Worm (Caenorhabditis elegans): Measurements from ENCODE around the gene apc-2.

The apc-2 gene

ce11 chrIII:8129195-8129594 lies 48.8 kb downstream of the apc-2 start (continued):
- no peak for TF ChIP-seq Y95B8A.8 (GFP tag; IDR thresholded peaks at IDR 0.05)
- TF ChIP-seq madf-6 (GFP tag; IDR thresholded peaks at IDR 0.05), result peak; percentile 73
- no peak for TF ChIP-seq chd-7 (tag; optimal IDR thresholded peaks at IDR 0.05)
- TF ChIP-seq ztf-3 (GFP tag; optimal IDR thresholded peaks at IDR 0.05), result no peak
- TF ChIP-seq ceh-100 (GFP tag; IDR thresholded peaks at IDR 0.05), result peak; percentile 20; the same call in 1 of the 2 replicates
- no peak for TF ChIP-seq nhr-80 (tag; optimal IDR thresholded peaks at IDR 0.05)
- no peak for TF ChIP-seq sdz-38 (tag; optimal IDR thresholded peaks at IDR 0.05)
- no peak for TF ChIP-seq zim-3 (tag; optimal IDR thresholded peaks at IDR 0.05)
- 0 out of 2 replicates have a peak, but pooled peaks have one; percentile 12 for TF ChIP-seq nfya-2 (GFP tag; IDR thresholded peaks at IDR 0.05)
- TF ChIP-seq Y53F4B.3 (GFP tag; IDR thresholded peaks at IDR 0.05), result no peak
- peak; percentile 37 for TF ChIP-seq lin-54 (GFP tag; optimal IDR thresholded peaks at IDR 0.05)
- TF ChIP-seq ceh-40 (GFP tag; IDR thresholded peaks at IDR 0.05), result no peak
- peak; percentile 62; the same call in 1 of the 2 replicates for TF ChIP-seq attf-6 (GFP tag; IDR thresholded peaks at IDR 0.05)
- peak; percentile 64; the same call in 1 of the 2 replicates for TF ChIP-seq B0336.3 (GFP tag; IDR thresholded peaks at IDR 0.05)
- no peak for TF ChIP-seq pbrm-1 (GFP tag; IDR thresholded peaks at IDR 0.05)
- TF ChIP-seq mcd-1 (GFP tag; IDR thresholded peaks at IDR 0.05), result 0 out of 2 replicates have a peak, but pooled peaks have one; percentile 9
- TF ChIP-seq F52B5.7 (tag; optimal IDR thresholded peaks at IDR 0.05), result no peak
- 0 out of 2 replicates have a peak, but pooled peaks have one; percentile 54 for TF ChIP-seq Y56A3A.18 (GFP tag; IDR thresholded peaks at IDR 0.05)
- no peak for TF ChIP-seq K12H6.12 (tag; optimal IDR thresholded peaks at IDR 0.05)
- peak; percentile 32 for TF ChIP-seq tbp1 (GFP tag; optimal IDR thresholded peaks at IDR 0.05)
- peak; percentile 67 for TF ChIP-seq F49E8.2 (tag; optimal IDR thresholded peaks at IDR 0.05; ENCODE audit: insufficient read depth)
- TF ChIP-seq cebp-1 (GFP tag; IDR thresholded peaks at IDR 0.05), result no peak
- peak; percentile 6 for TF ChIP-seq cebp-1 (tag; optimal IDR thresholded peaks at IDR 0.05)
- peak; percentile 8 for TF ChIP-seq ztf-18 (tag; optimal IDR thresholded peaks at IDR 0.05)
- peak; percentile 50; the same call in 1 of the 2 replicates for TF ChIP-seq nfyb-1 (GFP tag; IDR thresholded peaks at IDR 0.05)
- no peak for TF ChIP-seq pha-4 (tag; optimal IDR thresholded peaks at IDR 0.05)
- no peak for TF ChIP-seq B0035.1 (tag; optimal IDR thresholded peaks at IDR 0.05)
- TF ChIP-seq F33H1.4 (GFP tag; IDR thresholded peaks at IDR 0.05), result peak; percentile 57
- TF ChIP-seq lsy-27 (tag; optimal IDR thresholded peaks at IDR 0.05; ENCODE audit: borderline replicate concordance, insufficient read depth), result no peak
- TF ChIP-seq rpc-1 (optimal IDR thresholded peaks at IDR 0.05), result no peak
- TF ChIP-seq rpc-1 (tag; optimal IDR thresholded peaks at IDR 0.05), result no peak
- no peak for TF ChIP-seq ama-1 (optimal IDR thresholded peaks at IDR 0.05)
- peak in 1 of 2 experiments; percentile 35 for TF ChIP-seq ama-1 (GFP tag; optimal IDR thresholded peaks at IDR 0.05)
- TF ChIP-seq egl-44 (GFP tag; IDR thresholded peaks at IDR 0.05), result no peak

- TF ChIP-seq repo-1 (tag; optimal IDR thresholded peaks at IDR 0.05) (no peak), F57A8.1 (GFP tag; optimal IDR thresholded peaks at IDR 0.05) (no peak), Y56A3A.18 (GFP tag; IDR thresholded peaks at IDR 0.05) (no peak), lsl-1 (GFP tag; optimal IDR thresholded peaks at IDR 0.05) (peak; percentile 96), unc-62 (GFP tag; optimal IDR thresholded peaks at IDR 0.05) (no peak), tbp1 (GFP tag; optimal IDR thresholded peaks at IDR 0.05) (peak; percentile 71), F57C9.4 (tag; optimal IDR thresholded peaks at IDR 0.05) (no peak), ceh-79 (tag; optimal IDR thresholded peaks at IDR 0.05) (no peak), akir-1 (GFP tag; optimal IDR thresholded peaks at IDR 0.05) (no peak), lin-54 (GFP tag; optimal IDR thresholded peaks at IDR 0.05) (peak; percentile 80), him-1 (tag; optimal IDR thresholded peaks at IDR 0.05) (peak; percentile 65), dpff-1 (tag; optimal IDR thresholded peaks at IDR 0.05) (no peak), lsy-27 (tag; optimal IDR thresholded peaks at IDR 0.05; ENCODE audit: borderline replicate concordance, insufficient read depth) (no peak), ZK185.1 (tag; optimal IDR thresholded peaks at IDR 0.05; ENCODE audit: poor library complexity, severe bottlenecking) (peak; percentile 66), nfya-2 (GFP tag; IDR thresholded peaks at IDR 0.05) (no peak), sdz-38 (tag; optimal IDR thresholded peaks at IDR 0.05) (no peak), rec-8 (tag; optimal IDR thresholded peaks at IDR 0.05) (peak in 1 of 2 experiments; percentile 46), madf-8 (GFP tag; conservative IDR thresholded peaks at IDR 0.05) (peak; percentile 53), madf-3 (GFP tag; IDR thresholded peaks at IDR 0.05) (peak; percentile 89), lag-1 (GFP tag; IDR thresholded peaks at IDR 0.05) (no peak)
Measured at ce11 chrIII:8130177-8130902, 49.9 kb downstream of the apc-2 start, which contains the start of the genes rpl-21 and C14B9.10. Gene rpl-21 (minus strand): TSS chrIII:8130227. Gene C14B9.10 (plus strand): TSS chrIII:8130852.
